Fruit fly (Drosophila melanogaster) Kc167 (cell line): ENCODE results near the gene CG33272.

Source experiments
- Myc ChIP-seq: fragments of >200 bp; optimal IDR thresholded peaks from 2 replicates; lab custom pipeline; 2017; ENCODE audit warnings: missing external identifiers
- Sin3A ChIP-seq: fragments of >200 bp; optimal IDR thresholded peaks from 2 replicates; lab custom pipeline; 2018; ENCODE audit warnings: missing external identifiers
- h ChIP-seq: fragments of >200 bp; optimal IDR thresholded peaks from 3 replicates; lab custom pipeline; 2018; ENCODE audit warnings: missing external identifiers
- insv ChIP-seq: fragments of >200 bp; optimal IDR thresholded peaks from 3 replicates; lab custom pipeline; 2018; ENCODE audit warnings: missing external identifiers
- psq ChIP-seq: fragments of >200 bp; optimal IDR thresholded peaks from 2 replicates; lab custom pipeline; 2017; ENCODE audit warnings: missing external identifiers
- ttk ChIP-seq: sonication (Bioruptor generic); optimal IDR thresholded peaks from 2 replicates; lab custom pipeline; 2017; ENCODE audit warnings: missing external identifiers

- no peak for TF ChIP-seq h (lab: Kevin White, UChicago)
- TF ChIP-seq Myc (lab: Kevin White, UChicago), result no peak
- TF ChIP-seq Sin3A, result no peak
- no peak for TF ChIP-seq ttk (lab: Kevin White, UChicago)
- TF ChIP-seq psq (lab: Kevin White, UChicago), result no peak
- TF ChIP-seq insv (lab: Kevin White, UChicago), result no peak
Observed at dm6 chr3L:11491874-11492268, 18.5 kb downstream of the CG33272 start.
